Worm (Caenorhabditis elegans): ENCODE results near the gene oac-56.

Gene oac-56

DNA sequence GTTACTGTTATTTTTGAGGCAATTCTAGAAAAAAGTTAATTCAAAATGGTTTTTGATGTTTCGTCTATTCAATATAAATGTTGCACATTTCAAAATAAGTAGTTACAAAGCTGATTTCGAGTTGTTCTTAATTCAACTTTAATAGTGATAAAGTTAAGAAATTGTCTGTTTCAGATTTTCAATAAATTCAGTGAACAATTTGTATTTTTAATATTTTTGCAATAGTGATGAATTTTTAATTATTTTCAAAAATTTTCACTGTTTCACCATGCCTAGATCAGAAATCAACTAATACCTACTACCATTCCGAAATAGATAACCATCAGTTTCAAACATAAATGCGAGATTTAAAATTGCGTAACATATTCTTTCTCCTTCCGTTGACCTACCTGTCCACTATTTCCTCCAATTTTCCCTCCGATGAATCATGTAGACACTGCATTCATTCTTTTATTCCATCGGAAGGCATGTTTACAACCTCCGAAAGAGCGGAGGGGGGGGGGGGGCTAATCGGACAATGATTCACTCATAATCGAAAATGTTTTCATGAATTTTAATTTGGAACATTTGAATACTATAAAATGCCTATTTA, 39.6 kb upstream of the oac-56 start:
- no peak for TF ChIP-seq snpc-4 (GFP tag; optimal IDR thresholded peaks at IDR 0.05)
- peak in 3 of 4 experiments; percentile 7 to 61 (median 40) for TF ChIP-seq snpc-4 (tag; optimal IDR thresholded peaks at IDR 0.05)
- no peak for TF ChIP-seq hlh-26 (GFP tag; conservative IDR thresholded peaks at IDR 0.05)
- no peak for TF ChIP-seq gei-17 (GFP tag; optimal IDR thresholded peaks at IDR 0.05)
- no peak for TF ChIP-seq xnd-1 (tag; optimal IDR thresholded peaks at IDR 0.05)
- TF ChIP-seq ceh-100 (GFP tag; IDR thresholded peaks at IDR 0.05), result no peak
- TF ChIP-seq attf-6 (GFP tag; IDR thresholded peaks at IDR 0.05), result 0 out of 2 replicates have a peak, but pooled peaks have one; percentile 43

DNA sequence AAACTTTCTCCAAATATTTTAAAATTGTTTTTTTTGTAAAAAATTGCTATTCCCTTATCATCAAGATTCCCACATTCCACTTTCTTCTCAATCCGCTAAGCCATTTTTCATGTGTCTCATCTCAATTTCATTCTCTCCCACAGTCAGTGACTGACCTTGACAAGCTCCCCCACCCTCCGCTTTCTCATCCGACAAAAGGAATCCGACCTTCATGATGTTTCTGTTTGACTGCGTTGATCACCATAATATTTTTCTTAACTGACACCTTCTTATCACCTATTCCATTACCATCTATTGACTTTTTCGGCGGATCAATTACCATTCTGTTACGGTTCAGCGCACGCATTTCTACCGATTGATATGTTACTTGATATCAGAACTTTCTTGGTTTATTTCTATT, 38.5 kb upstream of the oac-56 start:
- TF ChIP-seq nfya-1 (tag; optimal IDR thresholded peaks at IDR 0.05; ENCODE audit: borderline replicate concordance, insufficient read depth), result no peak
- no peak for TF ChIP-seq ccch-3 (GFP tag; optimal IDR thresholded peaks at IDR 0.05)
- no peak for TF ChIP-seq ceh-91 (GFP tag; IDR thresholded peaks at IDR 0.05)
- no peak for TF ChIP-seq hsf-1 (GFP tag; IDR thresholded peaks at IDR 0.05)
- no peak for TF ChIP-seq chd-7 (tag; optimal IDR thresholded peaks at IDR 0.05)
- TF ChIP-seq ceh-58 (GFP tag; IDR thresholded peaks at IDR 0.05), result no peak
- TF ChIP-seq madf-3 (GFP tag; IDR thresholded peaks at IDR 0.05), result no peak
- TF ChIP-seq F57A8.1 (GFP tag; optimal IDR thresholded peaks at IDR 0.05), result no peak
- TF ChIP-seq egl-18 (GFP tag; IDR thresholded peaks at IDR 0.05), result no peak
- TF ChIP-seq snpc-4 (GFP tag; optimal IDR thresholded peaks at IDR 0.05), result no peak
- no peak for TF ChIP-seq snpc-4 (tag; optimal IDR thresholded peaks at IDR 0.05)
- TF ChIP-seq efl-1 (GFP tag; optimal IDR thresholded peaks at IDR 0.05), result no peak
- no peak for TF ChIP-seq rec-8 (tag; optimal IDR thresholded peaks at IDR 0.05)
- no peak for TF ChIP-seq unc-130 (GFP tag; optimal IDR thresholded peaks at IDR 0.05)
- TF ChIP-seq lag-1 (GFP tag; IDR thresholded peaks at IDR 0.05), result no peak
- no peak for TF ChIP-seq pbrm-1 (GFP tag; IDR thresholded peaks at IDR 0.05)
- TF ChIP-seq K11D2.4 (GFP tag; IDR thresholded peaks at IDR 0.05), result no peak
- TF ChIP-seq let-607 (tag; optimal IDR thresholded peaks at IDR 0.05), result no peak
- no peak for TF ChIP-seq attf-3 (GFP tag; conservative IDR thresholded peaks at IDR 0.05)
- TF ChIP-seq repo-1 (tag; optimal IDR thresholded peaks at IDR 0.05), result no peak

DNA sequence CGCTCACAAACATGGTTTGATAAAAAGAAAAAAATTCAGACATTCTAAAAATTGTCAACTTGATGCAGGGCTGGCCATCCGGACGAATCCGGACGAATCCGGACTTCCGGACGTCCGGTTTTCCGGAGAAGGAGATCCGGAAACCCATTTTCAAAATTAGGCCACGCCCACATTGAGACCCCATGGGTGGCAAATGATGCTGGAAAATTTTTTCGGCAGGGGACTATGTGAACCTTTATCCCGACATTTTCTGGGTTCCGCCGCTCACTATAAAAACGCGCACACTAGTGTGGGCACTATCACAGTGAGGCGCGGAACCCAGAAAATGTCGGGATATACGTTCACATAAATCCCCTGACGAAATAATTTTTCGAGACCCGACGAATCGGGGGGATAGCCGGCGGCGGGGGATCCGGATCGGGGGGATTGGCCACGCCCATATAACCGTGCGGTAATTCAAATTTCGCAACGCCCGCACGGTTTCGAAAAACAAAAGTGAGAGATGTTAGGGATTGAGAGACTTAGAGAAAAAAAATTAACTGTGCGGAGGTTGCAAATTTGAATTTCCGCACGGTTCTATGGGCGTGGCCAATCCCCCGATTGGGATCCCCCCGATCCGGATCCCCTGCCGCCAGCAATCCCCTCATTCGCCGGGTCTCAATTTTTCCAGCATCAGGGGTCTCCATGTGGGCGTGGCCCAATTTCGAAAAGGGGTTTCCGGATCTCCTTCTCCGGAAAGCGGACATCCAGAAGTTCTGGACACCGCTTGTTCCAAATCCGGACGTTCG, 37.4 kb upstream of the oac-56 start:
- TF ChIP-seq snpc-1.1 (tag; optimal IDR thresholded peaks at IDR 0.05; ENCODE audit: insufficient read depth), result peak; percentile 48
- TF ChIP-seq hmg-1.2 (GFP tag; IDR thresholded peaks at IDR 0.05), result peak; percentile 75
- TF ChIP-seq attf-6 (GFP tag; IDR thresholded peaks at IDR 0.05), result peak; percentile 94
- no peak for TF ChIP-seq ZK185.1 (tag; optimal IDR thresholded peaks at IDR 0.05; ENCODE audit: poor library complexity, severe bottlenecking)
- TF ChIP-seq madf-6 (GFP tag; IDR thresholded peaks at IDR 0.05), result no peak
- no peak for TF ChIP-seq nhr-90 (tag; optimal IDR thresholded peaks at IDR 0.05)
- peak; percentile 42; the same call in 1 of the 2 replicates for TF ChIP-seq pbrm-1 (GFP tag; IDR thresholded peaks at IDR 0.05)
- no peak for TF ChIP-seq pha-4 (tag; optimal IDR thresholded peaks at IDR 0.05)
- peak; percentile 65 for TF ChIP-seq snpc-4 (GFP tag; optimal IDR thresholded peaks at IDR 0.05)
- peak; percentile 23 to 93 (median 34) for TF ChIP-seq snpc-4 (tag; optimal IDR thresholded peaks at IDR 0.05)
- TF ChIP-seq tbp1 (GFP tag; optimal IDR thresholded peaks at IDR 0.05), result no peak
- TF ChIP-seq unc-130 (GFP tag; optimal IDR thresholded peaks at IDR 0.05), result no peak
- TF ChIP-seq ceh-100 (GFP tag; IDR thresholded peaks at IDR 0.05), result peak; percentile 52
- peak; percentile 37; the same call in 1 of the 2 replicates for TF ChIP-seq egrh-3 (GFP tag; IDR thresholded peaks at IDR 0.05)

Measured in whole organism, young adult.